Worm (Caenorhabditis elegans) whole organism, young adult: ENCODE measurements around the gene F10C5.3.

Experiments used
- F52B5.7 ChIP-seq: sonication (generic microtip); optimal IDR thresholded peaks from 2 replicates; lab custom pipeline; 2016; ENCODE audit warnings: mild to moderate bottlenecking, missing genetic modification characterization, missing compliant biosample characterization
- K12H6.12 ChIP-seq: fragments of 200-800 bp; sonication (Bioruptor generic); optimal IDR thresholded peaks from 2 replicates; lab custom pipeline; 2018; ENCODE audit warnings: mild to moderate bottlenecking, missing genetic modification characterization, missing compliant biosample characterization

DNA sequence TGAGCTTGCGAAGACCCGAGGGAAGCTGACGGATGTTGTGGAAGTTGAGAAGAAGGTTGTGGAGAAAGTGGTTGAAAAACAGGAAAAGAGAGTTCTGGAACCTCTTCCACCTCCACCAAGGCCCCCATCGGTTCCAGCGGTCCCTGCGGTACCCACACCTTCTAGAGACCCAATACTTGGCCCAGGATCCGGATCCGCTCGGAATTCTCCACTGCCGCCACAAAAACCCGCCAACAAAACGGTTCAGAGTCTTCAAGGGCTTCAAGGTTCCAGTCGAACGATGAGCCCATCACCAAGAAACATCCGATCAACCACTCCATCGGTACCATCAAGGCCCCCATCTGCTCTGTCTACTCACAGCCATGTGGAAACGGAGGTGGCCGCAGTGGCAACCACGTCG, 46.6 kb upstream of the F10C5.3 start:
- TF ChIP-seq F52B5.7 (tag; lab: Kevin White, UChicago), result no peak
- TF ChIP-seq K12H6.12 (tag; lab: Kevin White, UChicago), result no peak
